Fruit fly (Drosophila melanogaster) whole organism, embryonic: ENCODE results near the gene Cyp12a5.
A peak's percentile ranks its signal among the peaks of the same experiment; 100 is the strongest.

Experiments
- Atf-2 ChIP-seq: fragments of 200-800 bp; sonication (Bioruptor generic); optimal IDR thresholded peaks from 2 replicates; lab custom pipeline; 2016; ENCODE audit warnings: missing biosample characterization, missing genetic modification characterization
- B-H2 ChIP-seq: fragments of 200-800 bp; sonication (Bioruptor generic); optimal IDR thresholded peaks from 2 replicates; lab custom pipeline; 2018; ENCODE audit warnings: missing biosample characterization, mild to moderate bottlenecking, missing genetic modification characterization
- CG10209 ChIP-seq: fragments of 200-800 bp; sonication (Bioruptor generic); optimal IDR thresholded peaks from 3 replicates; lab custom pipeline; 2017; ENCODE audit warnings: missing biosample characterization, mild to moderate bottlenecking, missing genetic modification characterization, missing genetic modification reagents
- CG10274 ChIP-seq: fragments of 200-800 bp; sonication (Bioruptor generic); optimal IDR thresholded peaks from 3 replicates; lab custom pipeline; 2017; ENCODE audit warnings: missing biosample characterization, mild to moderate bottlenecking, missing genetic modification characterization
- CG11398 ChIP-seq: fragments of 200-800 bp; sonication (Bioruptor generic); optimal IDR thresholded peaks from 2 replicates; lab custom pipeline; 2016; ENCODE audit warnings: missing biosample characterization, missing genetic modification characterization
- CG11696 ChIP-seq: fragments of 200-800 bp; sonication (Bioruptor generic); IDR thresholded peaks from 2 replicates; pipeline ENCODE4 v1.3.6; 2022; ENCODE audit warnings: missing biosample characterization, missing genetic modification characterization
- CG12071 ChIP-seq: fragments of 200-800 bp; sonication (Bioruptor generic); optimal IDR thresholded peaks from 3 replicates; lab custom pipeline; 2018; ENCODE audit warnings: missing biosample characterization, mild to moderate bottlenecking, missing genetic modification characterization
- CG17802 ChIP-seq: fragments of 200-800 bp; sonication (Bioruptor generic); optimal IDR thresholded peaks from 2 replicates; lab custom pipeline; 2018; ENCODE audit warnings: missing biosample characterization, mild to moderate bottlenecking, missing genetic modification characterization, moderate library complexity
- CG18262 ChIP-seq: fragments of 200-800 bp; optimal IDR thresholded peaks from 3 replicates; lab custom pipeline; 2019; ENCODE audit warnings: missing biosample characterization, mild to moderate bottlenecking, missing genetic modification characterization, moderate library complexity
- CG1832 ChIP-seq: fragments of 200-800 bp; sonication (Bioruptor generic); optimal IDR thresholded peaks from 2 replicates; lab custom pipeline; 2017; ENCODE audit warnings: missing biosample characterization, mild to moderate bottlenecking, missing genetic modification characterization, inconsistent platforms
- CG18764 ChIP-seq: fragments of 200-800 bp; sonication (Bioruptor generic); optimal IDR thresholded peaks from 3 replicates; lab custom pipeline; 2016; ENCODE audit warnings: missing biosample characterization, missing genetic modification characterization
- CG2712 ChIP-seq: fragments of 200-800 bp; optimal IDR thresholded peaks from 3 replicates; lab custom pipeline; 2019; ENCODE audit warnings: missing biosample characterization, mild to moderate bottlenecking, missing genetic modification characterization, moderate library complexity
- CG31441 ChIP-seq: fragments of 200-800 bp; sonication (Bioruptor generic); IDR thresholded peaks from 2 replicates; pipeline ENCODE4 v1.3.6; 2022; ENCODE audit warnings: missing biosample characterization, missing genetic modification characterization
- CG32767 ChIP-seq: fragments of 200-800 bp; sonication (Bioruptor generic); IDR thresholded peaks from 2 replicates; pipeline ENCODE4 v1.3.6; 2022; ENCODE audit warnings: missing biosample characterization, missing genetic modification characterization
- CG33213 ChIP-seq: fragments of 200-800 bp; sonication (Bioruptor generic); optimal IDR thresholded peaks from 3 replicates; lab custom pipeline; 2016; ENCODE audit warnings: missing biosample characterization, missing genetic modification characterization
- CG6254 ChIP-seq: fragments of 200-800 bp; sonication (Bioruptor generic); optimal IDR thresholded peaks from 3 replicates; lab custom pipeline; 2017; ENCODE audit warnings: mild to moderate bottlenecking, missing biosample characterization, missing genetic modification reagents, missing genetic modification characterization
- CG6813 ChIP-seq: fragments of 200-800 bp; sonication (Bioruptor generic); optimal IDR thresholded peaks from 2 replicates; lab custom pipeline; 2017; ENCODE audit warnings: missing biosample characterization, missing genetic modification characterization, mild to moderate bottlenecking, moderate library complexity, missing genetic modification reagents
- CG7928 ChIP-seq: fragments of 200-800 bp; sonication (Bioruptor generic); optimal IDR thresholded peaks from 2 replicates; lab custom pipeline; 2017; ENCODE audit warnings: missing biosample characterization, mild to moderate bottlenecking, missing genetic modification characterization
- CG7987 ChIP-seq: fragments of 200-800 bp; sonication (Bioruptor generic); optimal IDR thresholded peaks from 2 replicates; lab custom pipeline; 2018; ENCODE audit warnings: missing biosample characterization, mild to moderate bottlenecking, missing genetic modification characterization, moderate library complexity
- D19A ChIP-seq: fragments of 200-800 bp; optimal IDR thresholded peaks from 3 replicates; lab custom pipeline; 2019; ENCODE audit warnings: missing biosample characterization, mild to moderate bottlenecking, missing genetic modification characterization, moderate library complexity
- E2f2 ChIP-seq: fragments of 200-800 bp; sonication (Bioruptor generic); IDR thresholded peaks from 2 replicates; pipeline ENCODE4 v1.3.6; 2022; ENCODE audit warnings: missing biosample characterization, missing genetic modification characterization
- Eip74EF ChIP-seq, 2 experiments: fragments of 200-800 bp in 1 of 2; fragments of >200 bp in 1 of 2; sonication (Bioruptor generic) in 1 of 2; optimal IDR thresholded peaks; 2 replicates each; lab custom pipeline; 2017 to 2019; ENCODE audit warnings: missing biosample characterization in 2 of 2, missing genetic modification characterization in 2 of 2, mild to moderate bottlenecking in 1 of 2, moderate library complexity in 1 of 2
- H15 ChIP-seq: fragments of 200-800 bp; sonication (Bioruptor generic); IDR thresholded peaks from 3 replicates; pipeline ENCODE4 v1.3.6; 2022; ENCODE audit warnings: missing biosample characterization, missing genetic modification characterization
- HmgD ChIP-seq: fragments of 200-800 bp; sonication (Bioruptor generic); optimal IDR thresholded peaks from 3 replicates; lab custom pipeline; 2016; ENCODE audit warnings: missing biosample characterization, missing genetic modification characterization
- HmgZ ChIP-seq: fragments of 200-800 bp; sonication (Bioruptor generic); optimal IDR thresholded peaks from 2 replicates; lab custom pipeline; 2018; ENCODE audit warnings: missing biosample characterization, mild to moderate bottlenecking, missing genetic modification characterization
- Max ChIP-seq: fragments of 200-800 bp; sonication (Bioruptor generic); optimal IDR thresholded peaks from 2 replicates; lab custom pipeline; 2016; ENCODE audit warnings: missing biosample characterization, mild to moderate bottlenecking, missing genetic modification characterization
- NC2α ChIP-seq: fragments of 200-800 bp; sonication (Bioruptor generic); optimal IDR thresholded peaks from 2 replicates; lab custom pipeline; 2016; ENCODE audit warnings: missing biosample characterization, missing genetic modification characterization
- al ChIP-seq: fragments of 200-800 bp; sonication (Bioruptor generic); IDR thresholded peaks from 2 replicates; pipeline ENCODE4 v1.3.6; 2022; ENCODE audit warnings: missing biosample characterization, missing genetic modification characterization
- chinmo ChIP-seq: fragments of 200-800 bp; sonication (Bioruptor generic); IDR thresholded peaks from 4 replicates; pipeline ENCODE4 v1.3.6; 2022; ENCODE audit warnings: missing biosample characterization, missing genetic modification characterization; ENCODE audit not compliant: partially characterized antibody
- crc ChIP-seq: fragments of 200-800 bp; sonication (Bioruptor generic); optimal IDR thresholded peaks from 2 replicates; lab custom pipeline; 2016; ENCODE audit warnings: missing biosample characterization, missing genetic modification characterization
- crol ChIP-seq: fragments of 200-800 bp; sonication (Bioruptor generic); IDR thresholded peaks from 2 replicates; pipeline ENCODE4 v1.3.6; 2022; ENCODE audit warnings: missing biosample characterization, missing genetic modification characterization
- dati ChIP-seq: fragments of 200-800 bp; sonication (Bioruptor generic); IDR thresholded peaks from 2 replicates; pipeline ENCODE4 v1.3.6; 2022; ENCODE audit warnings: missing biosample characterization, missing genetic modification characterization
- emc ChIP-seq: fragments of 200-800 bp; sonication (Bioruptor generic); optimal IDR thresholded peaks from 2 replicates; lab custom pipeline; 2016; ENCODE audit warnings: missing biosample characterization, missing genetic modification characterization
- fd3F ChIP-seq: fragments of 200-800 bp; sonication (Bioruptor generic); optimal IDR thresholded peaks from 2 replicates; lab custom pipeline; 2018; ENCODE audit warnings: missing biosample characterization, mild to moderate bottlenecking, missing genetic modification characterization, moderate library complexity
- fru ChIP-seq: fragments of >200 bp; optimal IDR thresholded peaks from 2 replicates; lab custom pipeline; 2017
- hth ChIP-seq: fragments of >200 bp; optimal IDR thresholded peaks from 2 replicates; lab custom pipeline; 2017; ENCODE audit warnings: inconsistent platforms
- ind ChIP-seq: fragments of 200-800 bp; sonication (Bioruptor generic); optimal IDR thresholded peaks from 3 replicates; lab custom pipeline; 2016; ENCODE audit warnings: missing biosample characterization, missing genetic modification characterization
- lilli ChIP-seq: fragments of 200-800 bp; sonication (Bioruptor generic); optimal IDR thresholded peaks from 3 replicates; lab custom pipeline; 2016; ENCODE audit warnings: missing biosample characterization, missing genetic modification characterization
- mam ChIP-seq: fragments of 200-800 bp; sonication (Bioruptor generic); optimal IDR thresholded peaks from 3 replicates; lab custom pipeline; 2016; ENCODE audit warnings: missing biosample characterization, missing genetic modification characterization
- nau ChIP-seq: fragments of 200-800 bp; sonication (Bioruptor generic); optimal IDR thresholded peaks from 3 replicates; lab custom pipeline; 2017; ENCODE audit warnings: missing biosample characterization, mild to moderate bottlenecking, missing genetic modification characterization, missing genetic modification reagents
- org-1 ChIP-seq: fragments of 200-800 bp; sonication (Bioruptor generic); optimal IDR thresholded peaks from 2 replicates; lab custom pipeline; 2017; ENCODE audit warnings: missing biosample characterization, missing genetic modification characterization
- p53 ChIP-seq: fragments of 200-800 bp; sonication (Bioruptor generic); optimal IDR thresholded peaks from 2 replicates; lab custom pipeline; 2016; ENCODE audit warnings: missing biosample characterization, missing genetic modification characterization
- pb ChIP-seq: fragments of 200-800 bp; sonication (Bioruptor generic); optimal IDR thresholded peaks from 3 replicates; lab custom pipeline; 2016; ENCODE audit warnings: missing biosample characterization, missing genetic modification characterization
- phol ChIP-seq: fragments of 200-800 bp; sonication (Bioruptor generic); optimal IDR thresholded peaks from 3 replicates; lab custom pipeline; 2018; ENCODE audit warnings: missing biosample characterization, mild to moderate bottlenecking, missing genetic modification characterization, moderate library complexity
- schlank ChIP-seq: fragments of 200-800 bp; sonication (Bioruptor generic); optimal IDR thresholded peaks from 2 replicates; lab custom pipeline; 2018; ENCODE audit warnings: missing biosample characterization, mild to moderate bottlenecking, missing genetic modification characterization
- sqz ChIP-seq: fragments of 200-800 bp; sonication (Bioruptor generic); optimal IDR thresholded peaks from 3 replicates; lab custom pipeline; 2018; ENCODE audit warnings: missing biosample characterization, mild to moderate bottlenecking, missing genetic modification characterization
- stwl ChIP-seq: fragments of 200-800 bp; sonication (Bioruptor generic); optimal IDR thresholded peaks from 3 replicates; lab custom pipeline; 2018; ENCODE audit warnings: missing biosample characterization, mild to moderate bottlenecking, missing genetic modification characterization, moderate library complexity
- tll ChIP-seq, 2 experiments: fragments of 200-800 bp in 1 of 2; fragments of >200 bp in 1 of 2; sonication (Bioruptor generic) in 1 of 2; optimal IDR thresholded peaks; 2 replicates each; lab custom pipeline; 2017 to 2019; ENCODE audit warnings: missing biosample characterization in 2 of 2, missing genetic modification characterization in 2 of 2, mild to moderate bottlenecking in 1 of 2, moderate library complexity in 1 of 2
- vnd ChIP-seq: fragments of 200-800 bp; sonication (Bioruptor generic); IDR thresholded peaks from 3 replicates; pipeline ENCODE4 v1.3.6; 2022; ENCODE audit warnings: missing biosample characterization, missing genetic modification characterization; ENCODE audit not compliant: partially characterized antibody
- yki ChIP-seq: fragments of >200 bp; optimal IDR thresholded peaks from 3 replicates; lab custom pipeline; 2018

Cyp12a5 gene

DNA sequence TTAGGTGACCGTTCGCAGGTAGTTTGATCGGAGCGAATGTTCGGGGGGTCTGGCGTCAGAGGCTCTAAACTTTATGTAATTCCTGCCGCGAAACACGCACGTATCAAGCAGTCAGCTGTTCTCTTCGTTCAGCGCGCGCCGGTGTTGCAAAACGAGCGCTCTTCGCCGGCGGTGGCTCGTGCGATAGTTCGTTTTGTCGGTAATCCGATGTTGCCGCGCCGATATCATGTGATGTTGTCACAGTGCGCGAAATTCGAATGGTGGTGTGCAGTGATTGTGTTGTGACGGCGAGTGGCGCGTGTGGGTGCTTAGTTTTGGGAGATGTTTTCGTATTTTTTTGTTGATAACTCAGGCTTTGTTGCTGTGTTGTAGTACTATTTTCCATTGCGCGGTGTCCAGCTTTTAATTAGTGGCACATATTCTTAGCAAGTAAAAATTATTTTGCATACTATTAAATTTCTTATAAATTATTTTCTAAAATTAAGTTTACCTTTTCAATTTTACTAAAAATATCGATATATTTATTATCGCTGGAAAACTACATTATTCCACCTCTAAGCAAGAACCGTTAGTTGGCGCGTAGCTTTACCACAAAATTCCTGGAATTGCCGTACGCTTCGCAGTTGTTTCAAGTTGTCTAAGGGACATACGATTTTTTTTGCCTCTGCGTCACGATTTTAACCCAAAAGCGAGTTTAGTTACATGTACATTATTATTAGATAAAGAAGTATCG is 24.4 kb downstream of the Cyp12a5 start, which contains the start of gene nanos (continued):
- TF ChIP-seq CG33213 (GFP tag; lab: Kevin White, UChicago): peak; percentile 69
- no peak for TF ChIP-seq sqz (GFP tag; lab: Kevin White, UChicago)
- TF ChIP-seq HmgD (GFP tag; lab: Kevin White, UChicago): peak; percentile 89
- TF ChIP-seq HmgZ (tag; lab: Kevin White, UChicago): peak; percentile 93
- peak; percentile 79 for TF ChIP-seq mam
- TF ChIP-seq E2f2: peak; percentile 99
- TF ChIP-seq CG18262: peak; percentile 26
- no peak for TF ChIP-seq crc (GFP tag; lab: Kevin White, UChicago)
- TF ChIP-seq CG11398 (GFP tag; lab: Kevin White, UChicago): peak; percentile 66
- peak; percentile 36 for TF ChIP-seq NC2α (GFP tag; lab: Kevin White, UChicago)
- TF ChIP-seq lilli (GFP tag; lab: Kevin White, UChicago): peak; percentile 83
- no peak for TF ChIP-seq CG11696 (GFP tag; lab: Robert Waterston, UW)
- peak; percentile 49 for TF ChIP-seq CG17802 (tag; lab: Kevin White, UChicago)
- TF ChIP-seq Eip74EF (GFP tag; optimal IDR thresholded peaks at IDR 0.05; lab: Kevin White, UChicago): no peak
- TF ChIP-seq CG31441 (GFP tag; lab: Robert Waterston, UW): peak; percentile 69
- TF ChIP-seq nau (GFP tag; lab: Kevin White, UChicago): no peak
- TF ChIP-seq hth: no peak
- TF ChIP-seq CG1832 (GFP tag; lab: Kevin White, UChicago): no peak
- TF ChIP-seq yki (lab: Kevin White, UChicago): no peak
- peak; percentile 58 for TF ChIP-seq al
- TF ChIP-seq fru (lab: Kevin White, UChicago): no peak
- TF ChIP-seq fd3F: no peak
- no peak for TF ChIP-seq org-1 (GFP tag; lab: Kevin White, UChicago)
- TF ChIP-seq phol (tag; lab: Kevin White, UChicago): peak; percentile 63
- peak; percentile 65 for TF ChIP-seq CG10209 (GFP tag; lab: Kevin White, UChicago)
- TF ChIP-seq chinmo: peak; percentile 97
- peak; percentile 64 for TF ChIP-seq ind
- peak; percentile 10 for TF ChIP-seq CG6813 (GFP tag; lab: Kevin White, UChicago)
- no peak for TF ChIP-seq Atf-2 (GFP tag; lab: Kevin White, UChicago)
- peak; percentile 57 for TF ChIP-seq Max
- TF ChIP-seq CG12071 (GFP tag; lab: Kevin White, UChicago): no peak
- TF ChIP-seq emc (GFP tag; lab: Kevin White, UChicago): peak; percentile 20
- TF ChIP-seq pb (GFP tag; lab: Kevin White, UChicago): peak; percentile 56
- TF ChIP-seq p53 (GFP tag; lab: Kevin White, UChicago): peak; percentile 51
- peak; percentile 60 for TF ChIP-seq CG2712
- TF ChIP-seq CG7928 (GFP tag; lab: Kevin White, UChicago): peak; percentile 45
- peak; percentile 23 for TF ChIP-seq CG18764 (GFP tag; lab: Kevin White, UChicago)
- no peak for TF ChIP-seq dati
- peak; percentile 61 for TF ChIP-seq stwl (tag; lab: Kevin White, UChicago)
- no peak for TF ChIP-seq CG10274
- no peak for TF ChIP-seq schlank (tag; lab: Kevin White, UChicago)
- peak; percentile 98 for TF ChIP-seq vnd (GFP tag; lab: Robert Waterston, UW)
- TF ChIP-seq H15 (GFP tag; lab: Robert Waterston, UW): no peak; the same call in 2 of the 3 replicates
- no peak for TF ChIP-seq D19A (tag; lab: Kevin White, UChicago)
- TF ChIP-seq CG7987 (GFP tag; lab: Kevin White, UChicago): peak; percentile 67
- no peak for TF ChIP-seq tll (GFP tag; optimal IDR thresholded peaks at IDR 0.05; lab: Kevin White, UChicago)
- TF ChIP-seq CG32767: no peak
- TF ChIP-seq CG6254 (GFP tag; lab: Kevin White, UChicago): no peak
- TF ChIP-seq B-H2 (GFP tag; lab: Kevin White, UChicago): peak; percentile 82
- TF ChIP-seq crol: no peak
